Worm (Caenorhabditis elegans): ENCODE measurements around the gene cnep-1.

cnep-1 gene

ce11 chrII:7338995-7339394 is 28.8 kb downstream of the cnep-1 start, which contains the start of gene nhr-21:
Gene nhr-21, plus strand, starts transcription at chrII:7339229.
- TF ChIP-seq scrt-1 (GFP tag; IDR thresholded peaks at IDR 0.05) (no peak), ama-1 (optimal IDR thresholded peaks at IDR 0.05) (no peak)

- TF ChIP-seq ceh-36 (tag; optimal IDR thresholded peaks at IDR 0.05) (no peak), sea-1 (GFP tag; conservative IDR thresholded peaks at IDR 0.05) (no peak), ama-1 (optimal IDR thresholded peaks at IDR 0.05) (no peak), F13C5.2 (tag; optimal IDR thresholded peaks at IDR 0.05) (no peak), hmg-4 (GFP tag; optimal IDR thresholded peaks at IDR 0.05) (no peak), tbx-11 (GFP tag; IDR thresholded peaks at IDR 0.05) (no peak)
Observed at ce11 chrII:7340703-7341102, 30.6 kb downstream of the cnep-1 start.

ce11 chrII:7341572-7342303 is 31.6 kb downstream of the cnep-1 start:
- TF ChIP-seq flt-1 (GFP tag; IDR thresholded peaks at IDR 0.05) (no peak), B0310.2 (tag; optimal IDR thresholded peaks at IDR 0.05) (no peak), ama-1 (optimal IDR thresholded peaks at IDR 0.05) (no peak), tbx-11 (GFP tag; IDR thresholded peaks at IDR 0.05) (no peak), tbx-37 (GFP tag; conservative IDR thresholded peaks at IDR 0.05) (no peak), sea-1 (GFP tag; conservative IDR thresholded peaks at IDR 0.05) (no peak), ceh-36 (tag; optimal IDR thresholded peaks at IDR 0.05) (no peak), pes-1 (GFP tag; IDR thresholded peaks at IDR 0.05) (no peak), ceh-13 (GFP tag; optimal IDR thresholded peaks at IDR 0.05) (no peak), ets-7 (tag; optimal IDR thresholded peaks at IDR 0.05) (no peak), scrt-1 (GFP tag; IDR thresholded peaks at IDR 0.05) (no peak), hnd-1 (tag; optimal IDR thresholded peaks at IDR 0.05) (no peak), hmbx-1 (tag; optimal IDR thresholded peaks at IDR 0.05) (no peak), aly-1 (tag; optimal IDR thresholded peaks at IDR 0.05) (no peak), tra-4 (tag; optimal IDR thresholded peaks at IDR 0.05) (no peak), F13C5.2 (tag; optimal IDR thresholded peaks at IDR 0.05) (no peak), hmg-4 (GFP tag; optimal IDR thresholded peaks at IDR 0.05) (no peak)

- TF ChIP-seq hmbx-1 (tag; optimal IDR thresholded peaks at IDR 0.05) (no peak), pes-1 (GFP tag; IDR thresholded peaks at IDR 0.05) (no peak)
Observed at ce11 chrII:7342884-7343283, 32.7 kb downstream of the cnep-1 start.

ce11 chrII:7343668-7344067 is 33.5 kb downstream of the cnep-1 start:
- TF ChIP-seq F13C5.2 (tag; optimal IDR thresholded peaks at IDR 0.05): no peak
- TF ChIP-seq ceh-36 (tag; optimal IDR thresholded peaks at IDR 0.05): no peak
- TF ChIP-seq hmg-4 (GFP tag; optimal IDR thresholded peaks at IDR 0.05): no peak
- no peak for TF ChIP-seq aly-1 (tag; optimal IDR thresholded peaks at IDR 0.05)
- no peak for TF ChIP-seq pes-1 (GFP tag; IDR thresholded peaks at IDR 0.05)
- TF ChIP-seq tbx-11 (GFP tag; IDR thresholded peaks at IDR 0.05): no peak
- TF ChIP-seq tra-4 (tag; optimal IDR thresholded peaks at IDR 0.05): no peak
- TF ChIP-seq B0310.2 (tag; optimal IDR thresholded peaks at IDR 0.05): no peak
- TF ChIP-seq hmbx-1 (tag; optimal IDR thresholded peaks at IDR 0.05): no peak
- TF ChIP-seq tbx-37 (GFP tag; conservative IDR thresholded peaks at IDR 0.05): no peak

- TF ChIP-seq hmbx-1 (tag; optimal IDR thresholded peaks at IDR 0.05) (no peak), flt-1 (GFP tag; IDR thresholded peaks at IDR 0.05) (no peak), sea-1 (GFP tag; conservative IDR thresholded peaks at IDR 0.05) (no peak), ceh-13 (GFP tag; optimal IDR thresholded peaks at IDR 0.05) (no peak), F13C5.2 (tag; optimal IDR thresholded peaks at IDR 0.05) (no peak), scrt-1 (GFP tag; IDR thresholded peaks at IDR 0.05) (no peak)
Observed at ce11 chrII:7345858-7346257, 35.7 kb downstream of the cnep-1 start.

ce11 chrII:7348063-7348462 is 37.9 kb downstream of the cnep-1 start:
- no peak for TF ChIP-seq aly-1 (tag; optimal IDR thresholded peaks at IDR 0.05)

ce11 chrII:7352507-7352906 is 42.4 kb downstream of the cnep-1 start, which contains the start of gene hsp-4:
Gene hsp-4, minus strand, starts transcription at chrII:7352645.
- TF ChIP-seq tbx-37 (GFP tag; conservative IDR thresholded peaks at IDR 0.05) (no peak), F13C5.2 (tag; optimal IDR thresholded peaks at IDR 0.05) (no peak), tbx-11 (GFP tag; IDR thresholded peaks at IDR 0.05) (no peak)

ce11 chrII:7353027-7353426 is 42.9 kb downstream of the cnep-1 start:
- no peak for TF ChIP-seq tbx-11 (GFP tag; IDR thresholded peaks at IDR 0.05)
- peak; percentile 12 for TF ChIP-seq ceh-36 (tag; optimal IDR thresholded peaks at IDR 0.05)
- no peak for TF ChIP-seq tra-4 (tag; optimal IDR thresholded peaks at IDR 0.05)

- TF ChIP-seq ets-7 (tag; optimal IDR thresholded peaks at IDR 0.05) (no peak), B0310.2 (tag; optimal IDR thresholded peaks at IDR 0.05) (no peak), hmg-4 (GFP tag; optimal IDR thresholded peaks at IDR 0.05) (no peak), hmbx-1 (tag; optimal IDR thresholded peaks at IDR 0.05) (no peak)
Observed at ce11 chrII:7356326-7356725, 46.2 kb downstream of the cnep-1 start, which contains the start of gene haf-2. Gene haf-2, minus strand, starts transcription at chrII:7356426.
